Worm (Caenorhabditis elegans) whole organism, mixed stage, embryonic: ENCODE results near the gene F13H10.3.

Source experiments
- bed-3 ChIP-seq: fragments of 200-800 bp; sonication (Bioruptor generic); optimal IDR thresholded peaks from 3 replicates; lab custom pipeline; 2018; ENCODE audit warnings: mild to moderate bottlenecking, missing genetic modification characterization, moderate library complexity, missing compliant biosample characterization
- blmp-1 ChIP-seq: fragments of 150-350 bp; optimal IDR thresholded peaks from 2 replicates; lab custom pipeline; 2014; ENCODE audit warnings: missing biosample characterization, missing genetic modification characterization
- ceh-39 ChIP-seq: fragments of 150-350 bp; optimal IDR thresholded peaks from 2 replicates; lab custom pipeline; 2014; ENCODE audit warnings: missing biosample characterization, missing genetic modification characterization
- ceh-43 ChIP-seq: fragments of 200-800 bp; sonication (Bioruptor generic); optimal IDR thresholded peaks from 2 replicates; lab custom pipeline; 2018; ENCODE audit warnings: mild to moderate bottlenecking, missing genetic modification characterization, moderate library complexity, missing compliant biosample characterization
- ceh-83 ChIP-seq: fragments of 200-800 bp; sonication (Bioruptor generic); optimal IDR thresholded peaks from 2 replicates; lab custom pipeline; 2018; ENCODE audit warnings: mild to moderate bottlenecking, missing genetic modification characterization, missing compliant biosample characterization
- ces-1 ChIP-seq: fragments of 150-350 bp; optimal IDR thresholded peaks from 2 replicates; lab custom pipeline; 2014; ENCODE audit warnings: missing biosample characterization, missing genetic modification reagents, missing genetic modification characterization
- cnd-1 ChIP-seq: fragments of 200-800 bp; sonication (Bioruptor generic); optimal IDR thresholded peaks from 2 replicates; lab custom pipeline; 2018; ENCODE audit warnings: mild to moderate bottlenecking, missing genetic modification characterization, missing compliant biosample characterization
- drap-1 ChIP-seq: fragments of 200-800 bp; sonication (Bioruptor generic); optimal IDR thresholded peaks from 3 replicates; lab custom pipeline; 2018; ENCODE audit warnings: mild to moderate bottlenecking, missing genetic modification characterization, missing compliant biosample characterization
- elt-1 ChIP-seq: sonication (generic microtip); optimal IDR thresholded peaks from 2 replicates; lab custom pipeline; 2017; ENCODE audit warnings: missing genetic modification characterization, mild to moderate bottlenecking, missing compliant biosample characterization, antibody characterized with exemption, moderate library complexity, borderline replicate concordance; ENCODE audit not compliant: insufficient read depth
- elt-3 ChIP-seq: fragments of 150-350 bp; optimal IDR thresholded peaks from 2 replicates; lab custom pipeline; 2014; ENCODE audit warnings: missing biosample characterization, missing genetic modification characterization
- flh-1 ChIP-seq: fragments of 200-800 bp; sonication (Bioruptor generic); optimal IDR thresholded peaks from 2 replicates; lab custom pipeline; 2018; ENCODE audit warnings: mild to moderate bottlenecking, missing genetic modification characterization, moderate library complexity, missing compliant biosample characterization
- ham-2 ChIP-seq: fragments of 200-800 bp; sonication (Bioruptor generic); optimal IDR thresholded peaks from 2 replicates; lab custom pipeline; 2018; ENCODE audit warnings: mild to moderate bottlenecking, missing genetic modification characterization, missing compliant biosample characterization
- hlh-1 ChIP-seq: fragments of 150-350 bp; optimal IDR thresholded peaks from 2 replicates; lab custom pipeline; 2014; ENCODE audit warnings: missing biosample characterization, missing genetic modification reagents, missing genetic modification characterization
- lin-13 ChIP-seq: fragments of 150-350 bp; optimal IDR thresholded peaks from 2 replicates; lab custom pipeline; 2014; ENCODE audit warnings: missing biosample characterization, missing genetic modification characterization
- lin-32 ChIP-seq: fragments of 200-800 bp; sonication (Bioruptor generic); optimal IDR thresholded peaks from 2 replicates; lab custom pipeline; 2018; ENCODE audit warnings: mild to moderate bottlenecking, missing genetic modification characterization, missing compliant biosample characterization
- mep-1 ChIP-seq: fragments of 150-350 bp; optimal IDR thresholded peaks from 2 replicates; lab custom pipeline; 2017; ENCODE audit warnings: missing biosample characterization, missing genetic modification reagents, missing genetic modification characterization, inconsistent platforms
- mls-2 ChIP-seq: sonication (generic microtip); optimal IDR thresholded peaks from 2 replicates; lab custom pipeline; 2016; ENCODE audit warnings: mild to moderate bottlenecking, missing genetic modification characterization, moderate library complexity, missing compliant biosample characterization
- nhr-12 ChIP-seq: fragments of 150-350 bp; optimal IDR thresholded peaks from 2 replicates; lab custom pipeline; 2014; ENCODE audit warnings: missing biosample characterization, missing genetic modification characterization
- nhr-2 ChIP-seq: fragments of 150-350 bp; optimal IDR thresholded peaks from 2 replicates; lab custom pipeline; 2014; ENCODE audit warnings: missing biosample characterization, missing genetic modification characterization
- nhr-237 ChIP-seq: fragments of 150-350 bp; optimal IDR thresholded peaks from 2 replicates; lab custom pipeline; 2014; ENCODE audit warnings: missing biosample characterization, missing genetic modification characterization
- nhr-28 ChIP-seq: fragments of 150-350 bp; optimal IDR thresholded peaks from 2 replicates; lab custom pipeline; 2014; ENCODE audit warnings: missing biosample characterization, missing genetic modification characterization
- nhr-76 ChIP-seq: sonication (generic microtip); optimal IDR thresholded peaks from 2 replicates; lab custom pipeline; 2017; ENCODE audit warnings: missing biosample characterization, missing genetic modification characterization
- pha-4 ChIP-seq: fragments of 150-350 bp; optimal IDR thresholded peaks from 2 replicates; lab custom pipeline; 2018; ENCODE audit warnings: missing biosample characterization, missing genetic modification reagents, missing genetic modification characterization
- sem-2 ChIP-seq: fragments of 200-800 bp; sonication (Bioruptor generic); optimal IDR thresholded peaks from 2 replicates; lab custom pipeline; 2018; ENCODE audit warnings: mild to moderate bottlenecking, missing genetic modification characterization, missing compliant biosample characterization
- snpc-4 ChIP-seq: fragments of 150-350 bp; optimal IDR thresholded peaks from 2 replicates; lab custom pipeline; 2014; ENCODE audit warnings: missing biosample characterization, missing genetic modification characterization
- sptf-1 ChIP-seq: sonication (generic microtip); optimal IDR thresholded peaks from 2 replicates; lab custom pipeline; 2017; ENCODE audit warnings: mild to moderate bottlenecking, missing genetic modification characterization, moderate library complexity, missing compliant biosample characterization
- tbx-8 ChIP-seq: fragments of 200-800 bp; sonication (Bioruptor generic); optimal IDR thresholded peaks from 2 replicates; lab custom pipeline; 2018; ENCODE audit warnings: mild to moderate bottlenecking, missing genetic modification characterization, moderate library complexity, missing compliant biosample characterization
- unc-120 ChIP-seq: sonication (generic microtip); optimal IDR thresholded peaks from 2 replicates; lab custom pipeline; 2017; ENCODE audit warnings: missing genetic modification characterization, missing compliant biosample characterization; ENCODE audit not compliant: poor library complexity, severe bottlenecking
- unc-39 ChIP-seq: fragments of 150-350 bp; optimal IDR thresholded peaks from 2 replicates; lab custom pipeline; 2014; ENCODE audit warnings: missing biosample characterization, missing genetic modification characterization
- zip-8 ChIP-seq: fragments of 150-350 bp; optimal IDR thresholded peaks from 2 replicates; lab custom pipeline; 2014; ENCODE audit warnings: missing biosample characterization, missing genetic modification characterization
- ztf-11 ChIP-seq: fragments of 150-350 bp; optimal IDR thresholded peaks from 2 replicates; lab custom pipeline; 2014; ENCODE audit warnings: missing biosample characterization, missing genetic modification characterization

F13H10.3 gene

ce11 chrIV:11008996-11009395, 6.8 kb downstream of the F13H10.3 start, which contains the start of gene F13H10.6:
Gene F13H10.6, plus strand, starts transcription at chrIV:11009296.
- no peak for TF ChIP-seq lin-32 (GFP tag; lab: Kevin White, UChicago)
- TF ChIP-seq sem-2 (GFP tag; lab: Kevin White, UChicago), result no peak
- TF ChIP-seq ham-2 (GFP tag; lab: Kevin White, UChicago), result no peak
- no peak for TF ChIP-seq sptf-1 (tag; lab: Kevin White, UChicago)
- TF ChIP-seq nhr-12 (tag; lab: Kevin White, UChicago), result no peak
- TF ChIP-seq nhr-237 (tag; lab: Kevin White, UChicago), result no peak
- no peak for TF ChIP-seq nhr-28
- TF ChIP-seq ceh-83 (GFP tag; lab: Kevin White, UChicago), result no peak
- TF ChIP-seq flh-1 (GFP tag; lab: Kevin White, UChicago), result no peak
- no peak for TF ChIP-seq mep-1 (tag; lab: Kevin White, UChicago)
- no peak for TF ChIP-seq mls-2 (tag; lab: Kevin White, UChicago)
- no peak for TF ChIP-seq drap-1 (GFP tag; lab: Kevin White, UChicago)
- TF ChIP-seq hlh-1, result no peak
- TF ChIP-seq nhr-2, result no peak
- no peak for TF ChIP-seq unc-39 (tag; lab: Kevin White, UChicago)
- no peak for TF ChIP-seq nhr-76
- TF ChIP-seq blmp-1, result no peak

- TF ChIP-seq cnd-1 (tag; lab: Kevin White, UChicago), result no peak
- peak; percentile 31 for TF ChIP-seq pha-4 (tag; lab: Kevin White, UChicago)
- peak; percentile 54 for TF ChIP-seq blmp-1
- TF ChIP-seq elt-3 (tag; lab: Kevin White, UChicago), result no peak
- TF ChIP-seq nhr-2, result no peak
These were observed 7.5 kb downstream of the F13H10.3 start for ce11 chrIV:11008255-11008654.

- TF ChIP-seq mep-1 (tag; lab: Kevin White, UChicago) (no peak), nhr-12 (tag; lab: Kevin White, UChicago) (no peak)
These were observed 8.9 kb downstream of the F13H10.3 start for ce11 chrIV:11006868-11007267.

- TF ChIP-seq lin-13 (no peak), snpc-4 (no peak), ceh-39 (tag; lab: Kevin White, UChicago) (no peak), nhr-28 (no peak), bed-3 (GFP tag; lab: Kevin White, UChicago) (no peak), pha-4 (tag; lab: Kevin White, UChicago) (no peak), ces-1 (GFP tag; lab: Kevin White, UChicago) (no peak), lin-32 (GFP tag; lab: Kevin White, UChicago) (no peak), flh-1 (GFP tag; lab: Kevin White, UChicago) (no peak), elt-1 (tag; lab: Kevin White, UChicago) (no peak), sem-2 (GFP tag; lab: Kevin White, UChicago) (no peak), cnd-1 (tag; lab: Kevin White, UChicago) (no peak), unc-39 (tag; lab: Kevin White, UChicago) (no peak), unc-120 (tag; lab: Kevin White, UChicago) (no peak), ztf-11 (tag; lab: Kevin White, UChicago) (no peak), mls-2 (tag; lab: Kevin White, UChicago) (no peak), tbx-8 (GFP tag; lab: Kevin White, UChicago) (no peak), blmp-1 (no peak), ceh-43 (GFP tag; lab: Kevin White, UChicago) (no peak)
These were observed 9.4 kb downstream of the F13H10.3 start for ce11 chrIV:11006383-11006782.

ce11 chrIV:11004273-11004672, 11.5 kb downstream of the F13H10.3 start, which contains the start of gene F13H10.1:
Gene F13H10.1, plus strand, starts transcription at chrIV:11004573.
- TF ChIP-seq ceh-43 (GFP tag; lab: Kevin White, UChicago) (no peak), zip-8 (tag; lab: Kevin White, UChicago) (no peak), nhr-76 (no peak), nhr-12 (tag; lab: Kevin White, UChicago) (no peak), nhr-237 (tag; lab: Kevin White, UChicago) (no peak), nhr-28 (no peak), pha-4 (tag; lab: Kevin White, UChicago) (no peak), ceh-83 (GFP tag; lab: Kevin White, UChicago) (no peak), lin-32 (GFP tag; lab: Kevin White, UChicago) (no peak), hlh-1 (no peak), mls-2 (tag; lab: Kevin White, UChicago) (no peak), lin-13 (no peak)
